Worm (Caenorhabditis elegans): ENCODE measurements around the gene T07H3.7.

ce11 chrII:1600661-1601060, 10.9 kb upstream of the T07H3.7 start, which contains the start of gene bath-26:
- TF ChIP-seq fos-1 (tag; optimal IDR thresholded peaks at IDR 0.05) (no peak), unc-62 (GFP tag; optimal IDR thresholded peaks at IDR 0.05) (no peak), blmp-1 (tag; optimal IDR thresholded peaks at IDR 0.05; ENCODE audit: insufficient read depth) (no peak), snpc-4 (tag; optimal IDR thresholded peaks at IDR 0.05) (no peak), C34F6.9 (tag; optimal IDR thresholded peaks at IDR 0.05) (no peak), aly-2 (tag; optimal IDR thresholded peaks at IDR 0.05) (no peak), nhr-11 (tag; optimal IDR thresholded peaks at IDR 0.05) (no peak), nhr-237 (tag; optimal IDR thresholded peaks at IDR 0.05) (no peak), F13H6.1 (tag; optimal IDR thresholded peaks at IDR 0.05) (no peak), lin-11 (tag; optimal IDR thresholded peaks at IDR 0.05) (no peak)
